Worm (Caenorhabditis elegans) whole organism, L2 larva: ENCODE measurements around the gene adr-2.
A peak's percentile ranks its signal among the peaks of the same experiment; 100 is the strongest.

ENCODE experiments used
- C34F6.9 ChIP-seq: fragments of 150-350 bp; optimal IDR thresholded peaks from 2 replicates; lab custom pipeline; 2014; ENCODE audit warnings: missing biosample characterization, missing genetic modification characterization
- F13H6.1 ChIP-seq: sonication (generic microtip); optimal IDR thresholded peaks from 2 replicates; lab custom pipeline; 2016; ENCODE audit warnings: missing genetic modification characterization, missing compliant biosample characterization
- R02D3.7 ChIP-seq: fragments of 150-350 bp; optimal IDR thresholded peaks from 2 replicates; lab custom pipeline; 2014; ENCODE audit warnings: missing biosample characterization, missing genetic modification characterization
- Y55F3AM.14 ChIP-seq: fragments of 200-800 bp; sonication (Bioruptor generic); optimal IDR thresholded peaks from 2 replicates; lab custom pipeline; 2018; ENCODE audit warnings: mild to moderate bottlenecking, missing genetic modification characterization, missing compliant biosample characterization
- alr-1 ChIP-seq: fragments of 150-350 bp; optimal IDR thresholded peaks from 2 replicates; lab custom pipeline; 2014; ENCODE audit warnings: missing biosample characterization, missing genetic modification characterization
- aly-2 ChIP-seq: fragments of 150-350 bp; optimal IDR thresholded peaks from 2 replicates; lab custom pipeline; 2014; ENCODE audit warnings: missing biosample characterization, missing genetic modification characterization
- ama-1 ChIP-seq: fragments of 150-350 bp; optimal IDR thresholded peaks from 2 replicates; lab custom pipeline; 2018; ENCODE audit warnings: inconsistent platforms
- ceh-16 ChIP-seq: fragments of 150-350 bp; optimal IDR thresholded peaks from 2 replicates; lab custom pipeline; 2014; ENCODE audit warnings: missing biosample characterization, missing genetic modification characterization
- ceh-82 ChIP-seq: fragments of 150-350 bp; optimal IDR thresholded peaks from 2 replicates; lab custom pipeline; 2014; ENCODE audit warnings: missing biosample characterization, missing genetic modification characterization
- crh-2 ChIP-seq: sonication (generic microtip); optimal IDR thresholded peaks from 2 replicates; lab custom pipeline; 2017; ENCODE audit warnings: missing biosample characterization, missing genetic modification characterization
- dmd-4 ChIP-seq: sonication (generic microtip); optimal IDR thresholded peaks from 2 replicates; lab custom pipeline; 2017; ENCODE audit warnings: missing biosample characterization, missing genetic modification characterization
- elt-1 ChIP-seq: fragments of 150-350 bp; optimal IDR thresholded peaks from 2 replicates; lab custom pipeline; 2014; ENCODE audit warnings: missing biosample characterization, missing genetic modification characterization
- elt-3 ChIP-seq: sonication (generic microtip); optimal IDR thresholded peaks from 2 replicates; lab custom pipeline; 2017; ENCODE audit warnings: missing biosample characterization, missing genetic modification characterization
- fos-1 ChIP-seq: fragments of 150-350 bp; optimal IDR thresholded peaks from 2 replicates; lab custom pipeline; 2014; ENCODE audit warnings: missing biosample characterization, missing genetic modification characterization
- gmeb-1 ChIP-seq: fragments of 150-350 bp; optimal IDR thresholded peaks from 2 replicates; lab custom pipeline; 2014; ENCODE audit warnings: missing biosample characterization, missing genetic modification characterization
- lin-13 ChIP-seq: fragments of 150-350 bp; optimal IDR thresholded peaks from 2 replicates; lab custom pipeline; 2014; ENCODE audit warnings: missing biosample characterization, missing genetic modification reagents, missing genetic modification characterization
- lin-39 ChIP-seq: fragments of 150-350 bp; optimal IDR thresholded peaks from 2 replicates; lab custom pipeline; 2014; ENCODE audit warnings: missing biosample characterization, missing genetic modification reagents, missing genetic modification characterization
- lsy-2 ChIP-seq, 2 experiments: fragments of 150-350 bp in 1 of 2; sonication (generic microtip) in 1 of 2; optimal IDR thresholded peaks; 2 replicates each; lab custom pipeline; 2014 to 2017; ENCODE audit warnings: missing biosample characterization in 2 of 2, missing genetic modification characterization in 2 of 2
- mab-5 ChIP-seq: fragments of 150-350 bp; optimal IDR thresholded peaks from 2 replicates; lab custom pipeline; 2014; ENCODE audit warnings: missing biosample characterization, missing genetic modification characterization
- mdl-1 ChIP-seq, 2 experiments: fragments of 150-350 bp in 1 of 2; sonication (generic microtip) in 1 of 2; optimal IDR thresholded peaks; 2 replicates each; lab custom pipeline; 2017; ENCODE audit warnings: missing biosample characterization in 2 of 2, missing genetic modification characterization in 2 of 2
- nhr-10 ChIP-seq: sonication (generic microtip); optimal IDR thresholded peaks from 2 replicates; lab custom pipeline; 2017; ENCODE audit warnings: missing biosample characterization, missing genetic modification characterization
- nhr-129 ChIP-seq: fragments of 150-350 bp; optimal IDR thresholded peaks from 2 replicates; lab custom pipeline; 2014; ENCODE audit warnings: missing biosample characterization, missing genetic modification characterization
- nhr-21 ChIP-seq: fragments of 150-350 bp; optimal IDR thresholded peaks from 2 replicates; lab custom pipeline; 2014; ENCODE audit warnings: missing biosample characterization, missing genetic modification characterization
- nhr-23 ChIP-seq: fragments of 150-350 bp; optimal IDR thresholded peaks from 2 replicates; lab custom pipeline; 2014; ENCODE audit warnings: missing biosample characterization, missing genetic modification reagents, missing genetic modification characterization
- nhr-237 ChIP-seq: fragments of 150-350 bp; optimal IDR thresholded peaks from 2 replicates; lab custom pipeline; 2014; ENCODE audit warnings: missing biosample characterization, missing genetic modification characterization
- nhr-25 ChIP-seq: fragments of 150-350 bp; sonication (generic microtip); optimal IDR thresholded peaks from 3 replicates; lab custom pipeline; 2014; ENCODE audit warnings: missing biosample characterization, missing genetic modification characterization
- nhr-6 ChIP-seq: fragments of 150-350 bp; optimal IDR thresholded peaks from 2 replicates; lab custom pipeline; 2014; ENCODE audit warnings: missing biosample characterization, missing genetic modification characterization
- nhr-77 ChIP-seq: fragments of 150-350 bp; optimal IDR thresholded peaks from 2 replicates; lab custom pipeline; 2014; ENCODE audit warnings: missing biosample characterization, missing genetic modification characterization
- peb-1 ChIP-seq: fragments of 150-350 bp; optimal IDR thresholded peaks from 2 replicates; lab custom pipeline; 2014; ENCODE audit warnings: missing biosample characterization, missing genetic modification characterization
- sem-4 ChIP-seq: fragments of 150-350 bp; optimal IDR thresholded peaks from 2 replicates; lab custom pipeline; 2014; ENCODE audit warnings: missing biosample characterization, missing genetic modification reagents, missing genetic modification characterization
- skn-1 ChIP-seq: sonication (generic microtip); optimal IDR thresholded peaks from 2 replicates; lab custom pipeline; 2017; ENCODE audit warnings: missing biosample characterization, missing genetic modification characterization
- sma-3 ChIP-seq: sonication (generic microtip); optimal IDR thresholded peaks from 2 replicates; lab custom pipeline; 2016; ENCODE audit warnings: missing genetic modification reagents, missing genetic modification characterization, missing compliant biosample characterization
- sma-9 ChIP-seq, 2 experiments: fragments of 150-350 bp in 1 of 2; sonication (generic microtip) in 1 of 2; optimal IDR thresholded peaks; 2 replicates each; lab custom pipeline; 2014 to 2016; ENCODE audit warnings: missing genetic modification characterization in 2 of 2, mild to moderate bottlenecking in 1 of 2, missing biosample characterization in 1 of 2, missing compliant biosample characterization in 1 of 2, missing genetic modification reagents in 1 of 2, moderate library complexity in 1 of 2
- unc-55 ChIP-seq: fragments of 150-350 bp; sonication (generic microtip); optimal IDR thresholded peaks from 3 replicates; lab custom pipeline; 2014; ENCODE audit warnings: missing biosample characterization, missing genetic modification reagents, missing genetic modification characterization
- unc-62 ChIP-seq: fragments of 150-350 bp; optimal IDR thresholded peaks from 2 replicates; lab custom pipeline; 2014; ENCODE audit warnings: missing biosample characterization, missing genetic modification reagents, missing genetic modification characterization
- zag-1 ChIP-seq: fragments of 150-350 bp; optimal IDR thresholded peaks from 2 replicates; lab custom pipeline; 2014; ENCODE audit warnings: missing biosample characterization, missing genetic modification characterization
- ztf-1 ChIP-seq: fragments of 200-800 bp; sonication (Bioruptor generic); conservative IDR thresholded peaks from 2 replicates; pipeline ENCODE4 v1.3.6; 2022; ENCODE audit warnings: missing genetic modification characterization, missing compliant biosample characterization
- ztf-11 ChIP-seq: sonication (generic microtip); optimal IDR thresholded peaks from 2 replicates; lab custom pipeline; 2017; ENCODE audit warnings: missing biosample characterization, missing genetic modification characterization

adr-2 gene

ce11 chrIII:7272088-7272487 is 39.4 kb upstream of the adr-2 start:
- peak in 1 of 2 experiments; percentile 25 for TF ChIP-seq mdl-1 (tag; optimal IDR thresholded peaks at IDR 0.05; lab: Kevin White, UChicago)
- TF ChIP-seq F13H6.1 (tag; lab: Kevin White, UChicago): peak; percentile 59
- TF ChIP-seq mab-5: peak; percentile 70
- TF ChIP-seq lin-13 (GFP tag; lab: Kevin White, UChicago): no peak
- no peak for TF ChIP-seq ceh-16 (tag; lab: Kevin White, UChicago)
- TF ChIP-seq unc-62 (GFP tag; lab: Kevin White, UChicago): no peak
- peak; percentile 7 for TF ChIP-seq unc-55
- peak; percentile 77 for TF ChIP-seq sma-9 (GFP tag; optimal IDR thresholded peaks at IDR 0.05; lab: Kevin White, UChicago)
- TF ChIP-seq sma-9 (tag; optimal IDR thresholded peaks at IDR 0.05; lab: Kevin White, UChicago): no peak
- TF ChIP-seq nhr-6 (tag; lab: Kevin White, UChicago): peak; percentile 35
- TF ChIP-seq gmeb-1 (tag; lab: Kevin White, UChicago): peak; percentile 28
- peak; percentile 9 for TF ChIP-seq fos-1 (tag; lab: Kevin White, UChicago)
- TF ChIP-seq C34F6.9 (tag; lab: Kevin White, UChicago): peak; percentile 81
- peak; percentile 86 for TF ChIP-seq nhr-129 (tag; lab: Kevin White, UChicago)
- peak; percentile 56 for TF ChIP-seq crh-2 (tag; lab: Kevin White, UChicago)
- peak; percentile 41 for TF ChIP-seq sma-3 (GFP tag; lab: Kevin White, UChicago)
- TF ChIP-seq skn-1 (tag; lab: Kevin White, UChicago): no peak
- TF ChIP-seq lsy-2 (tag; optimal IDR thresholded peaks at IDR 0.05; lab: Kevin White, UChicago): peak in 1 of 2 experiments; percentile 61
- TF ChIP-seq zag-1: no peak
- no peak for TF ChIP-seq nhr-237 (tag; lab: Kevin White, UChicago)
- peak; percentile 68 for TF ChIP-seq ama-1 (lab: Kevin White, UChicago)
- TF ChIP-seq nhr-25 (tag; lab: Kevin White, UChicago): peak; percentile 59

- TF ChIP-seq gmeb-1 (tag; lab: Kevin White, UChicago) (no peak), lin-39 (no peak), sma-3 (GFP tag; lab: Kevin White, UChicago) (peak; percentile 12), nhr-129 (tag; lab: Kevin White, UChicago) (no peak), R02D3.7 (tag; lab: Kevin White, UChicago) (no peak), F13H6.1 (tag; lab: Kevin White, UChicago) (no peak), nhr-23 (tag; lab: Kevin White, UChicago) (no peak), ceh-82 (tag; lab: Kevin White, UChicago) (no peak), nhr-25 (tag; lab: Kevin White, UChicago) (peak; percentile 13), sma-9 (GFP tag; optimal IDR thresholded peaks at IDR 0.05; lab: Kevin White, UChicago) (no peak), sma-9 (tag; optimal IDR thresholded peaks at IDR 0.05; lab: Kevin White, UChicago) (no peak), dmd-4 (no peak)
Observed at ce11 chrIII:7271083-7271482, 38.4 kb upstream of the adr-2 start.

DNA sequence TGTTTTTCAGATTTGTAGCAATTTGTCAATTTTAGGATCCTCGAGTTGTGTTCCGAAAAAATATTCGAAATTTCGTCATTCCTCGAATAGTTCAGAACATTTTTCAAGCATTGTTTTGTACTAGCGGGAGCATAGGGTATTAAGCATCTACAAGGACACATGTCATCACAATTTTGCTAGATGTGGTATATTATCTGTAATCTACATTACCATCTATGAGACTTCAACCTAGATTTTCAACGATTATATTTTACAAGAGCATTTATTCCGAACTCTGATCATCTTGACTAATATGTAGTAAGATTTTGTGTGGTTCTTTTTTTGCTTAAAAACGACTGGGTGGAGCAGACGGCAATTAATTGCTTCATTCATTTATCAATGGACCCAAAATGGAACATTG is 30.3 kb upstream of the adr-2 start:
- TF ChIP-seq Y55F3AM.14 (no peak), nhr-25 (tag; lab: Kevin White, UChicago) (no peak), sem-4 (no peak), nhr-10 (tag; lab: Kevin White, UChicago) (no peak), nhr-6 (tag; lab: Kevin White, UChicago) (no peak), elt-1 (tag; lab: Kevin White, UChicago) (no peak), unc-55 (no peak), unc-62 (GFP tag; lab: Kevin White, UChicago) (no peak), elt-3 (tag; lab: Kevin White, UChicago) (no peak), nhr-23 (tag; lab: Kevin White, UChicago) (no peak), peb-1 (no peak), lin-39 (no peak), dmd-4 (no peak), alr-1 (no peak), ztf-1 (GFP tag; lab: Robert Waterston, UW) (no peak), nhr-129 (tag; lab: Kevin White, UChicago) (no peak), fos-1 (tag; lab: Kevin White, UChicago) (no peak)

DNA sequence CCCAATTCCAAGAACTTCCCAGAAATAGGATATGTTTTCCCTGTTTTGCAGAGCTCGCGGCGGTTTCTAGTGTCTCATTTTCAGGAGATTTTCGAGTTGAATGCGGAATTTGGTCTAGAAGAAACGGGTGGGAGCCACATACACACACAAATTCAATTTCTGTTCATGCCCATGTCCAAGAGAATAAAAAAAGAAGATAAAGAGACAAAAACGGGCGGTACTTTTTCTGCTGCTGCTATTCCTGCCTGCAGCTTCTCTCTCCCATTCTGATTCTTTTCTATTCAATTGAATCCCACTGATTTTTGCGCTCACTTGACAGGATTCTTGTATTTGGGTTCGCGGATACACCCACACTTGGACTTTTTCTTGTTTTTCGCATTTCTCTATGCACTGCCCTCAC is 29.9 kb upstream of the adr-2 start:
- no peak for TF ChIP-seq sma-3 (GFP tag; lab: Kevin White, UChicago)

ce11 chrIII:7258931-7259330 is 26.2 kb upstream of the adr-2 start, which contains the start of gene B0361.4:
Gene B0361.4, plus strand, starts transcription at chrIII:7258991.
- TF ChIP-seq nhr-6 (tag; lab: Kevin White, UChicago): no peak
- no peak for TF ChIP-seq sem-4
- TF ChIP-seq elt-3 (tag; lab: Kevin White, UChicago): no peak
- TF ChIP-seq nhr-77 (tag; lab: Kevin White, UChicago): no peak
- TF ChIP-seq ceh-82 (tag; lab: Kevin White, UChicago): no peak
- TF ChIP-seq aly-2 (tag; lab: Kevin White, UChicago): no peak
- no peak for TF ChIP-seq R02D3.7 (tag; lab: Kevin White, UChicago)
- no peak for TF ChIP-seq fos-1 (tag; lab: Kevin White, UChicago)
- TF ChIP-seq unc-62 (GFP tag; lab: Kevin White, UChicago): no peak
- TF ChIP-seq elt-1 (tag; lab: Kevin White, UChicago): no peak
- no peak for TF ChIP-seq ama-1 (lab: Kevin White, UChicago)
- no peak for TF ChIP-seq ztf-11
- TF ChIP-seq sma-3 (GFP tag; lab: Kevin White, UChicago): no peak
- no peak for TF ChIP-seq skn-1 (tag; lab: Kevin White, UChicago)
- TF ChIP-seq nhr-21 (tag; lab: Kevin White, UChicago): no peak
- no peak for TF ChIP-seq nhr-10 (tag; lab: Kevin White, UChicago)
